Worm (Caenorhabditis elegans) whole organism, young adult: ENCODE measurements around the gene ZK1010.4.

Experiments
- attf-3 ChIP-seq: fragments of 200-800 bp; sonication (Bioruptor generic); conservative IDR thresholded peaks from 2 replicates; pipeline ENCODE4 v1.3.6; 2022; ENCODE audit warnings: missing genetic modification reagents, missing genetic modification characterization, missing compliant biosample characterization
- bed-1 ChIP-seq: fragments of 200-800 bp; sonication (Bioruptor generic); IDR thresholded peaks from 2 replicates; pipeline ENCODE4 v1.3.6; 2022; ENCODE audit warnings: missing genetic modification reagents, missing genetic modification characterization, missing compliant biosample characterization
- madf-6 ChIP-seq: fragments of 200-800 bp; sonication (Bioruptor generic); IDR thresholded peaks from 2 replicates; pipeline ENCODE4 v1.3.6; 2022; ENCODE audit warnings: missing genetic modification reagents, missing genetic modification characterization, missing compliant biosample characterization
- mes-4 ChIP-seq: sonication (generic microtip); optimal IDR thresholded peaks from 2 replicates; lab custom pipeline; 2016; ENCODE audit warnings: missing genotype, missing genetic modification characterization, missing compliant biosample characterization
- nhr-179 ChIP-seq: sonication (generic microtip); optimal IDR thresholded peaks from 2 replicates; lab custom pipeline; 2016; ENCODE audit warnings: mild to moderate bottlenecking, missing genetic modification characterization, missing compliant biosample characterization
- tlf-1 ChIP-seq: fragments of 200-800 bp; sonication (Bioruptor generic); optimal IDR thresholded peaks from 2 replicates; lab custom pipeline; 2018; ENCODE audit warnings: mild to moderate bottlenecking, missing genetic modification characterization, missing compliant biosample characterization
- ztf-28 ChIP-seq: fragments of 200-800 bp; sonication (Bioruptor generic); IDR thresholded peaks from 2 replicates; pipeline ENCODE4 v1.3.6; 2022; ENCODE audit warnings: missing genetic modification reagents, missing genetic modification characterization, missing compliant biosample characterization

Gene ZK1010.4

DNA sequence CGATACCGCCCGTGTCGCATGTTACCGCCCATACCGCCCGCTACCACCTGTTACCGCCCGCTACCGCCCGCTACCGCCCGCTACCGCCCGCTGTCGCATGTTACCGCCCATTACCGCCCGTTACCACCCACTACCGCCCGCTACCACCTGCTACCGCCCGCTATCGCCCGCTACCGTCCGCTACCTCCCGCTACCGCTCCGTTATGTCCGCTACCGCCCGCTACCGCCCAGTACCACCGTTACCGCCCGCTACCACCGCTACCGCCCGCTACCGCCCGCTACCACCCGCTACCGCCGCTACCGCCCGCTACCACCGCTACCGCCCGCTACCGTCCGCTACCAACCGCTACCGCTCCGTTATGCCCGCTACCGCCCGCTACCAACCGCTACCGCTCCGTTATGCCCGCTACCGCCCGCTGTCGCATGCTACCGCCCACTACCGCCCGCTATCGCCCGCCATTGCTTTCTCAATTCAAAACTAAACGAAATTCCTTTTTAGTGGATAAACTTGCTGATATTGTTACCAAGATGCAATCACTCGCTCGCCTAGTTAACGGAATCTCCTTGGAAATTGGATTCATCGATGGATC, 51.7 kb downstream of the ZK1010.4 start (continued):
- TF ChIP-seq bed-1 (GFP tag; lab: Robert Waterston, UW) (no peak), nhr-179 (tag; lab: Kevin White, UChicago) (no peak), mes-4 (no peak), madf-6 (GFP tag; lab: Robert Waterston, UW) (no peak), ztf-28 (GFP tag; lab: Robert Waterston, UW) (0 out of 2 replicates have a peak, but pooled peaks have one; percentile 54), tlf-1 (GFP tag; lab: Kevin White, UChicago) (no peak), attf-3 (GFP tag; lab: Robert Waterston, UW) (0 out of 2 replicates have a peak, but pooled peaks have one; percentile 7)
